Worm (Caenorhabditis elegans): ENCODE data around the gene gst-22.

DNA sequence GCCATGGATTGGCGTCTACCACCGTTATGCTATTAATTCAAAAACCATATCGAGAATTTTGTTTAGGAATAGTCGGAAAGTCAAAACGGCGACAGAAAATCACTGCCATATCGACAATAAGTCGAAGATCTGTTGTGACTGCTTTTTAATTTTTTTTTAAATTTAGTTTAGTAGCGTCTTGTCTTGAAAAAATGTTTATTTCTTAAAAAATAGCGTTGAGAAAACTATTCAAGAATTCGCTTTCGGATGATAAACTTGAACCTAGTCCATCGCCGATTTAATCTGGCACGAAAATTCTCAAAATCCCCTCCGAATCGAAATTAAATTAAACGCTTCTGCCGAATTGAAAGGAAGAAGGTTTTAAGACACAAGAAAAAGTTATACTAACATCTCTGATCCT is 40.0 kb downstream of the gst-22 start, which contains the start of gene srh-279:
- TF ChIP-seq ceh-16 (tag; optimal IDR thresholded peaks at IDR 0.05): no peak
- no peak for TF ChIP-seq nhr-237 (tag; optimal IDR thresholded peaks at IDR 0.05)
- TF ChIP-seq fos-1 (tag; optimal IDR thresholded peaks at IDR 0.05): no peak
